Fruit fly (Drosophila melanogaster): ENCODE results near the gene Prx2.

Gene Prx2

dm6 chrX:13334434-13335146 lies 5.0 kb downstream of the Prx2 start (continued):
- no peak for TF ChIP-seq Eip93F (GFP tag; optimal IDR thresholded peaks at IDR 0.05)
- TF ChIP-seq OdsH (GFP tag; optimal IDR thresholded peaks at IDR 0.05): no peak
- TF ChIP-seq fd59A (GFP tag; optimal IDR thresholded peaks at IDR 0.05): no peak
- no peak for TF ChIP-seq CG8319 (GFP tag; optimal IDR thresholded peaks at IDR 0.05)
- TF ChIP-seq Eip75B (GFP tag; optimal IDR thresholded peaks at IDR 0.05): no peak
- TF ChIP-seq Sox15 (GFP tag; optimal IDR thresholded peaks at IDR 0.05): no peak
- TF ChIP-seq Blimp-1 (GFP tag; optimal IDR thresholded peaks at IDR 0.05): no peak
- TF ChIP-seq Gug (GFP tag; IDR thresholded peaks at IDR 0.05): no peak
- peak; percentile 59 for TF ChIP-seq CG3919 (GFP tag; optimal IDR thresholded peaks at IDR 0.05)
- TF ChIP-seq CG16779 (tag; optimal IDR thresholded peaks at IDR 0.05): no peak
- TF ChIP-seq CG10669 (GFP tag; optimal IDR thresholded peaks at IDR 0.05): no peak
- TF ChIP-seq Ets21C (GFP tag; optimal IDR thresholded peaks at IDR 0.05): no peak
- TF ChIP-seq CG11294 (GFP tag; IDR thresholded peaks at IDR 0.05): no peak
- no peak for TF ChIP-seq vri (GFP tag; optimal IDR thresholded peaks at IDR 0.05)
- TF ChIP-seq CG11762 (GFP tag; optimal IDR thresholded peaks at IDR 0.05; ENCODE audit: insufficient read depth): no peak
- TF ChIP-seq CG1621 (tag; optimal IDR thresholded peaks at IDR 0.05): no peak
- peak; percentile 35 for TF ChIP-seq CG31627 (GFP tag; optimal IDR thresholded peaks at IDR 0.05)
- TF ChIP-seq Lpt (GFP tag; optimal IDR thresholded peaks at IDR 0.05): no peak
- TF ChIP-seq ss (GFP tag; optimal IDR thresholded peaks at IDR 0.05): no peak

- TF ChIP-seq dsx (GFP tag; optimal IDR thresholded peaks at IDR 0.05; ENCODE audit: poor library complexity, severe bottlenecking): peak; percentile 1
- peak; percentile 52 for TF ChIP-seq CG7368 (GFP tag; optimal IDR thresholded peaks at IDR 0.05)
- TF ChIP-seq achi (GFP tag; optimal IDR thresholded peaks at IDR 0.05): peak; percentile 37
- TF ChIP-seq Smox (GFP tag; optimal IDR thresholded peaks at IDR 0.05): peak; percentile 52
- TF ChIP-seq CG16779 (tag; optimal IDR thresholded peaks at IDR 0.05): peak; percentile 48
- TF ChIP-seq CG1621 (tag; optimal IDR thresholded peaks at IDR 0.05): peak; percentile 56
- TF ChIP-seq pdm3 (GFP tag; optimal IDR thresholded peaks at IDR 0.05): peak; percentile 26
- peak; percentile 22 for TF ChIP-seq Ets96B (tag; optimal IDR thresholded peaks at IDR 0.05)
- no peak for TF ChIP-seq dac (GFP tag; optimal IDR thresholded peaks at IDR 0.05)
- TF ChIP-seq net (GFP tag; optimal IDR thresholded peaks at IDR 0.05): peak; percentile 66
- peak; percentile 85 for TF ChIP-seq CG6163 (GFP tag; IDR thresholded peaks at IDR 0.05)
- peak; percentile 42 for TF ChIP-seq CG34406 (GFP tag; optimal IDR thresholded peaks at IDR 0.05)
- TF ChIP-seq fd85E (GFP tag; optimal IDR thresholded peaks at IDR 0.05): peak; percentile 61
- TF ChIP-seq CG8319 (GFP tag; optimal IDR thresholded peaks at IDR 0.05): peak; percentile 39
- peak; percentile 89 for TF ChIP-seq CG6854 (GFP tag; optimal IDR thresholded peaks at IDR 0.05)
- peak; percentile 10 for TF ChIP-seq Eip75B (GFP tag; optimal IDR thresholded peaks at IDR 0.05)
- TF ChIP-seq CG31627 (GFP tag; optimal IDR thresholded peaks at IDR 0.05): peak; percentile 71
- TF ChIP-seq CG11294 (GFP tag; IDR thresholded peaks at IDR 0.05): no peak
- TF ChIP-seq CG8119 (GFP tag; IDR thresholded peaks at IDR 0.05): 0 out of 3 replicates have a peak, but pooled peaks have one; percentile 35
- TF ChIP-seq CG3919 (GFP tag; optimal IDR thresholded peaks at IDR 0.05): peak; percentile 76
- no peak for TF ChIP-seq svp (GFP tag)
- peak; percentile 25 for TF ChIP-seq CG8632 (GFP tag; optimal IDR thresholded peaks at IDR 0.05)
- TF ChIP-seq Gug (GFP tag; IDR thresholded peaks at IDR 0.05): no peak
- TF ChIP-seq CG10669 (GFP tag; optimal IDR thresholded peaks at IDR 0.05): peak; percentile 50
- peak; percentile 41 for TF ChIP-seq CG3032 (tag; optimal IDR thresholded peaks at IDR 0.05)
- TF ChIP-seq Sox102F (GFP tag; optimal IDR thresholded peaks at IDR 0.05): peak; percentile 69
- no peak for TF ChIP-seq Sox14 (GFP tag; optimal IDR thresholded peaks at IDR 0.05)
- TF ChIP-seq lz (GFP tag; optimal IDR thresholded peaks at IDR 0.05): peak; percentile 69
- TF ChIP-seq acj6 (GFP tag; optimal IDR thresholded peaks at IDR 0.05): peak; percentile 36
- peak; percentile 14 for TF ChIP-seq CG32006 (GFP tag; optimal IDR thresholded peaks at IDR 0.05)
- peak; percentile 25 for TF ChIP-seq CG6792 (GFP tag; optimal IDR thresholded peaks at IDR 0.05)
- peak; percentile 22 for TF ChIP-seq fkh (GFP tag; optimal IDR thresholded peaks at IDR 0.05)
- peak; percentile 66 for TF ChIP-seq Met (GFP tag; optimal IDR thresholded peaks at IDR 0.05)
- TF ChIP-seq Blimp-1 (GFP tag; optimal IDR thresholded peaks at IDR 0.05): peak; percentile 29
- TF ChIP-seq CG11762 (GFP tag; optimal IDR thresholded peaks at IDR 0.05; ENCODE audit: insufficient read depth): peak; percentile 33
- TF ChIP-seq ss (GFP tag; optimal IDR thresholded peaks at IDR 0.05): peak; percentile 51 to 75
- peak; percentile 43 for TF ChIP-seq OdsH (GFP tag; optimal IDR thresholded peaks at IDR 0.05)
- no peak for TF ChIP-seq CG4318 (GFP tag; optimal IDR thresholded peaks at IDR 0.05)
- peak; percentile 68 for TF ChIP-seq eg (GFP tag; IDR thresholded peaks at IDR 0.05)
- TF ChIP-seq CG6276 (GFP tag; optimal IDR thresholded peaks at IDR 0.05): no peak
- TF ChIP-seq CG9139 (GFP tag; optimal IDR thresholded peaks at IDR 0.05): peak; percentile 71
These were observed 7.8 kb downstream of the Prx2 start, which contains the start of gene RpS15Aa for dm6 chrX:13337454-13337853. TSS of gene RpS15Aa (minus strand) at chrX:13337705.
